Worm (Caenorhabditis elegans) whole organism, dauer: ENCODE data around the gene W07E6.5.
"Not testable (repeated sequence)": the region's sequence is repeated elsewhere in the genome, so short reads cannot be mapped to it uniquely, and the experiment has no call there.

Experiments
- unc-62 ChIP-seq: sonication (generic microtip); optimal IDR thresholded peaks from 2 replicates; lab custom pipeline; 2017; ENCODE audit warnings: missing biosample characterization, missing genetic modification reagents, missing genetic modification characterization

W07E6.5 gene

DNA sequence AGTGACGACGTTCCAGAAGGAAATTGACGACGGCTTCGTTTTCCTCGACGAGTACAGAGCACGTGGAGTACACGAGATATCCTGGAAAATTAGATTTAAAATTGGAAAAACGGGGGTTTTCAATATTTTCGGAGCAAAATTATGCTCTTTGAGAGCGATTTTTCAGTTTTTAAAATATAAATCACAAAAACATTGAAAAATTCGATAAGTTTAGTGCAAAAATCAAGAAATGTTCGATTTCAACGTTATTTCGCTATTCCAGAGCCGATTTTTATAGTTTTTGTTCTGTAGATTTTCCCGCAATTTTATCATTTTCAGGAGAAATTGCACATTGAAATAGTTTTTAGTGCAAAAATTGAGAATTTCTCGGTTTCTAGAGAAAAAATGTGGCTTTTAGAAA lies at the start of gene W07E6.5:
W07E6.5 (plus strand) TSS at position 301 of the 400 bp plus-strand sequence.
- no peak for TF ChIP-seq unc-62

DNA sequence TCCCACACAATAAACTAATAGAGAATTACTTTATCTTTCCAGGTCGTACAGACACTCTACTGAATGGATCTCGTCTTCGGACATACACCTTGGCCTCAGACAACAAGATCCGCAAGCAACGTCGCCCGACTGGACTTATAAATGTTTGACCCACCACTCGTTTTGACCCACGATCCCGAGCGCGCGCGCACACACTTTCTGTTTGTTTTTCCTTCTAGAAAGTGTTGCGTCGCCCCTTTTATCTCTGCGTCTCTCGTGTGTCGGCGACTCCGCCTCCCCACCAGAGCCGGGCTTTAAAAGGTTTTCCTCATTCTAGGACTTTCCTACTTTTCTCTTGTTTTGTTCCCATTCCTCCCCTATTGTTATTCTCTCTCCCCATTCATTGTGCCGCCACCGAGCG lies 36.0 kb upstream of the W07E6.5 start:
- TF ChIP-seq unc-62 = no peak

DNA sequence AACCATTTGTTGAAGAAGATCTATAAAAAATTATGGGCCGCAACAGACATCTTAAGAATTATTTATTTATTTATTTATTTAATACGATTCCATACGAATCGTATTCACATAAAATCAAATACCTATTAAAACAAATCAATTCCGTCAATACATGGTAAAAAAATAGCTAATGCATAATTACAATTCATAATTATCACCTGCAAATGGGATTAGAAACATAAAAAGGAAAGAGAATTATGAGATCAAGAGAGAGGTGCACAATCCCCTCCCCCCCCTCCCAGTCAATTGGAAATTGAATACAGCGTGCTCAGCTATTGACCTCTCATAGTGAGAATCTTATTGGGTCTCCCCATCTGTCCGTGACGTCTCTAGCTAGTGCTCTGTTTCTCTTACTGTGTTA lies 32.2 kb upstream of the W07E6.5 start, which contains the start of gene C24H12.1:
C24H12.1 (plus strand) TSS at position 301 of the 400 bp plus-strand sequence.
- TF ChIP-seq unc-62 = not testable (repeated sequence)

DNA sequence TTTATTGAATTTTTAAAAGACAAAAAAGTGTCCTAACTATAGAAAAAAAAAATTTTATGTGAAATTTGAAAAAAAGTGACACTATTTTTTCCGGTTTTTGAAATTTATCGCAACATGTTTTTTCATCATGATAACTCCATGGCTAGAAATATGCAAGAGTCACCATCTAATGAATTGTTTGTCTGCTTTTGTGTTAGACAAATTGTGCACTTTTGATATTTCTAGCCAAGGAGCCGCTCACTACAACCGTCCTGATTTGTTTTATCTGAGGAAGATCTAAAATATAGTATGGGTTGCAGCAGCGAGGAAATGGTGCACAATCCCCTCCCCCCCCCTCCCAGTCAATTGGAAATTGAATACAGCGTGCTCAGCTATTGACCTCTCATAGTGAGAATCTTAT lies 18.7 kb upstream of the W07E6.5 start, which contains the start of gene W10D9.1:
W10D9.1 (plus strand) TSS at position 301 of the 400 bp plus-strand sequence.
- TF ChIP-seq unc-62 = not testable (repeated sequence)

DNA sequence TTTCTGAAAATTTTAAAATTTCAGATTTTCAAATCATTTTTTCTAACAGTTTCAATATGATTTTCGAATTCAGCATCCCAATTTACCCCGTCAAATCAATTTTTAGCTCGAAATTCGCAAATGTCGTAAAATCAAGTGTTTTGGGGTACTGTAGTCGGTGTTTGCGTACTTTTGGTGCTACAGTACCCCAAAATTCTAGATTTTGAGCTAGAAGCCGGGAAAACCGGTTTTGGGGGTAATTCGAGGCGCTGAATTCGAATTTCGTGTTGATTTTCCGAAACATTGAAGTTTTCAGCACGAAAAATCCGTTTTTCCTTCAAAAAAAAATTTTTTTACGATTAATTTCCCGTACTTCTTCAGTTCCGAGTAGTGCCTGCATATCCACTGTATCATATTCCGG lies 16.9 kb upstream of the W07E6.5 start:
- no peak for TF ChIP-seq unc-62

DNA sequence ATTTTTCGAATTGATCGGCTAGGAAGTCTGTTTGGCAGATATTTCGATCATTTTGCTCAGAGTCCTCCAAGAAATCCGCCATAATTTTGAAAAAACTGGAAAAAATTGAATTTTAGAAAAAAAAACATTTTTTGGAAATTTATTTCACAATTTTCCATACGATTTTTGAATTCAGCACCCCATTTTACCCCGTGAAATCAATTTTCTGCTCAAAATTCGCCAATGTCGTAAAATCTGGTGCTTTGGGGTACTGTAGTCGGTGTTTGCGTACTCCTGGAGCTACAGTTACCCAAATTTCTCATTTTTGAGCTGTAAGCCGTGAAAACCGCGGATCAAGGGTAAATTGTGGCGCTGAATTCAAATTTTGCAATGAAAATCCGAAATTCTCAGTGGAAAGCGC lies 15.5 kb upstream of the W07E6.5 start, which contains the start of gene gvd-1:
gvd-1 (minus strand) TSS at position 101 of the 400 bp plus-strand sequence.
- TF ChIP-seq unc-62 = no peak

DNA sequence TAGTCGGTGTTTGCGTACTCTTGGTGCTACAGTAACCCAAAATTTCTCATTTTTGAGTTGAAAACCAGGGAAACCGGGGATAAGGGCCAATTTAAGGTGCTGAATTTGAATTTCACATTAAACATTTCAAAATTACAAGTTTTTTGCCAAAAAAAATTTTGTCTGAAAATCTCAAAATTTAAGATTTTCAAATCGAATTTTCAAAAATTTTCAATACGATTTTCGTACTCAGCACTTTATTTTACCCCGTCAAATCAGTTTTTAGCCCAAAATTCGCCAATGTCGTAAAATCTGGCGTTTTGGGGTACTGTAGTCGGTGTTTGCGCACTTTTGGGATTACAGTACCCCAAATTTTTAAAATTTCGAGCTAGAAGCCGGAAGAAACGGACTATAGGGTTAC lies 12.5 kb upstream of the W07E6.5 start, which contains the start of gene W10D9.3:
W10D9.3 (minus strand) TSS at position 101 of the 400 bp plus-strand sequence.
- no peak for TF ChIP-seq unc-62

DNA sequence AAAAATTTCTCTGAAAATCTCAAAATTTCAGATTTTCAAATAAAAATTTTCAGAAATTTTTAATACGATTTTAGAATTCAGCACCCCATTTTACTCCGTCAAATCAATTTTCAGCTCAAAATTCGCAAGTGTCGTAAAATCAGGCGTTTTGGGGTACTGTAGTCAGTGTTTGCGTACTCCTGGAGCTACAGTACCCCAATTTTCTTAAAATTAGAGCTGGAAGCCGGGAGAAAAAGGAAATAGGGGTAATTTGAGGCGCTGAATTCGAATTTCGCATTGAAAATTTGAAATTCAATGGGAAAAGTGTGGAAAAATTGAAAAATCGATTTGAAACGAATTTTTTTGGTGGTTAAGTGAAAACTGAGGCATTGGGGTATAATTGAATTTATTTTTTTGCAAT lies 12.0 kb upstream of the W07E6.5 start:
- TF ChIP-seq unc-62 = no peak

DNA sequence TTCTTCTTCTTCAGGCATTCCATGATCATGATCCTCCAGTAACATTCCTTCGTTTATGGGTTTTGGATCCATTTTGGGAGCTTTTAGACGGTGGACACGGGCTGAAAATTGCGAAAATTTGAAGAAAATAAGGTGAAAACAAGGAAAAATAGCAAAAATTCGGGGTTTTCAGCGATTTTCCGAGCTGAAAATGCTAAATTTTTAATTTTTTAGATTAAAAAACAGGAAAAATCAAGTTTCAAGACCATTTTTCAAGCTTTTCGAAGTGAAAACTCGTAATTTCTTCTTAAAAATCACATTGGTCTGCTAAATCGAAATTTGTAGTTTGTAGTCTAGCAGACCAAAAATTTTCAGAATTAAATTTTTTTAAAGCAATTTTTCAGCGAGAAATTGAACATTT lies 6.0 kb upstream of the W07E6.5 start, which contains the start of gene nfyb-1:
nfyb-1 (minus strand) TSS at position 101 of the 400 bp plus-strand sequence.
- TF ChIP-seq unc-62 = no peak

DNA sequence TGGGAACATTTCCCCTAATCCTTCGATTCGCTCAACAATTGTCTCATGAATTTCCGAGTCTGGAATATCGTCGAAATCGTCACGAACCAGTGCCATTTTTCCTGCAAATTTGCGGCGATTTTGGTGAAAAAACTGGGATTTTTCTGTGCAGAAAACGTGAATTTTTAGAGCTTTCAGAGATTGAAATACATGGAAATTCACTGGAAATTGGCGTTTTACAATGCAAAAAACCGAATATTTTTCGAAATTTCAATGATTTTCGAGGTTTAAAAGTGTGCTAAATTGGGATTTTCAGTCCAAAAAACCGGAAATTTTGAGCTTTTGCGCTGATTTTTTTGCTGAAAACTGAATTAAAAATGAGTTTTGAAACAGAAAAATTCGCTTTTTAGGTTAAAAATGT lies 2.9 kb upstream of the W07E6.5 start, which contains the start of gene tomm-22:
tomm-22 (minus strand) TSS at position 101 of the 400 bp plus-strand sequence.
- TF ChIP-seq unc-62 = no peak

DNA sequence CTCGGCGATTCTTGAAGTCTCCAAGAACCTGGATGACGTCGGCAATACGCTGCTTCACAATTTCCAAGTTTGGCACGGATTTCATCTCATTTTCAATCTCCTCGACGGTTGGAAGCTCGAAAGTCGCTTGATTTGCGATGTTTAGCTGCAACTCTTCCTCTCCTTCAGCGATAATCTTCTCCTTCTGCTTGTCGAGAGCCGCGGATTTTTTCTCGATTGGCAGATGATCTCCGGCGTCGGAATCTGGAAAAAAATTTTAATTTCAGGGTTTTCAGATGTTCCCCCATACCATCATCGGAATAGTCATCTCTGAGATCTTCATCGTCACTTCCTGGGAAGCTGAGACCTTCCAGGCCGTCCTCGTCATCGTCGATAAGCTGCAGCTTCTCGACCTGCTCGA lies 2.0 kb downstream of the W07E6.5 start:
- no peak for TF ChIP-seq unc-62

DNA sequence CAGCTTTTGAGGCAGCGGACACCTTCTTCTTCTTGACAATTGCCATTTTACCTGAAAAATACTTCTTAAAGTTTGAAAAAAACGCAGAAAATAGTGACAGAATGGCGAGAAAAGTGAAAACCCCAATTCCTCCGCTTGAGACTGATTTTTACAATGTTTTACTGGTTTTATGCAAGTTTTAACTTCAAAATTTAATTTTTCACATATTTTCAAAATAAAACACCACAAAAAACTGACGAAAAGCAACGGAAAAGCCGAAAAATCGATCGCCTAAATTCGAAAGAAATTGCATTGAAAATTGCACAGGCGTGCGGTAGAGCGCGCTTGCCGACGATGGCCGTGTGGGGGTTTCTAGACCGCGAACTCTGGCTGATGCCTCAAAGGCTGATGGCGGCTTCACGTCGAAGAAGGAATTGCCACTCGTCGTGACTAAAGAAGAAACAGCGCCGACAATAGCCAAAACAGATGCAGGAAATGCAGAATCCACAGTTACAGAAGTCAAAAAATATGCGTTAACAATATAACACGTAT lies 2.7 kb downstream of the W07E6.5 start, which contains the start of gene nsun-1:
nsun-1 (minus strand) TSS at position 51 of the 531 bp plus-strand sequence.
- no peak for TF ChIP-seq unc-62

DNA sequence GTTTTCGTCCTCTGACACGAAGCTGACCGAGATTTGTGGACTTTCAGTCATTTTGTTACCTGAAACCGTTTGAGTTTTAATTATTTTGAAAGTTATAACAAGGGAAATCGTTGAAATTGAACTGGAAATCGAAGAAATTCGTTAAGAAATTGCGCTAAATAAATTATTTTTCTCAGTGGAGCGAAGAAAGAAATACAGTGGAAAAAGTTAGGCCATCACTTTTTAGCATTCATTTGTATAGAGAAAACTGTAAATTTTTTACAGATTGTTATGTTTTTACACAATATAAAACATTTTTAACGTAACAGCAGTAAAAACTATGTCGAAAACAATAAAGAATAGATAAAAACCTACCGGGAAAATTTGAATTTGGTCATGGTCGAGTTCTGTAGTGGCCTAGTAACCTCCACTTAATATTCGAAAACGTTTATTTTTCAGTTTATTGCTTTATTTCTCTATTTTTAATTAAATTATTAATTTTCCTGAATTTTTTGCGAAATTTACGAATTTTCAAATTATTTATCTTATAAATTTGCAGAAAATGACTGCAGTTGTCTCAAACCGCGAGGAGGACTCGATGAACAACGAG lies 11.1 kb downstream of the W07E6.5 start, which contains the start of the genes gldi-1 and prp-21:
gldi-1 (minus strand) TSS at position 51 of the 589 bp plus-strand sequence.
prp-21 (plus strand) TSS at position 539 of the 589 bp plus-strand sequence.
- TF ChIP-seq unc-62 = no peak

DNA sequence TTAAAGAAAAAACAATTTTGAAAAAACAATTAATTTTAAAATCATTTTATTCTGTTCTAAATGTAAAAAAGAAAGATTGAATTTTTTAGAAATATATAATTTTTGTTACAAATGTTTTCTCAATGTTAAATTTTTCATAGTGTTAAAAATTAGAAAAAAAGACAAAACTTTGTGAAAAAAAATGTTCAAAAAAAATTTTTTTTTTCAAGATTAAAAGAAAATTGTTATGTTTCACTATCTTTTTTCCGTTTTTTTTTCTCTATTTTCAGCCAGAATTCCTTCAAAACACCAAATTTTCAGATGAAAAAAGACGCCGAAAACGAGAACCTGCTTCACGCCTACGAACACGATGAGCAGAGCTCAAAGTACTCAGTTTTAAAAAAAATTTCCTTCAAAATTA lies 21.8 kb downstream of the W07E6.5 start, which contains the start of gene sms-5:
sms-5 (plus strand) TSS at position 301 of the 400 bp plus-strand sequence.
- TF ChIP-seq unc-62 = no peak

DNA sequence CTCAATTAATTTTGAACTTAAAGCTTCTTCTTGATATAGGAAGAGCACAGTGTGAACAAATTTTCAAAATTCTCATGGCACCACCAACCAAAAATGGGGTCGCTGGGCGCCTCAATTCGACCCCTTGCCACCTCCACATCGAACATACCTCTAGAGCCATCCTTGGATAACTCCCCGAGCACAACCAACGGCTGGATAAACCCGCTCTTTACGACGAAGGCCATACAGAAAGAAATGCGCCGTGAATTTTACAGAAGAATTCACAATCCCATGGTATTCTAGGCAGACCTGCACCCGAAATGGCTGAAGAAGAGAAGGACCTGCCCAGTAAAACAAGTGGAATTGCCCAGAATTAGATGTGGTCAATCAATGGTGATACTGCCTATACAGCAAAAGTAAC lies 29.3 kb downstream of the W07E6.5 start:
- no peak for TF ChIP-seq unc-62

DNA sequence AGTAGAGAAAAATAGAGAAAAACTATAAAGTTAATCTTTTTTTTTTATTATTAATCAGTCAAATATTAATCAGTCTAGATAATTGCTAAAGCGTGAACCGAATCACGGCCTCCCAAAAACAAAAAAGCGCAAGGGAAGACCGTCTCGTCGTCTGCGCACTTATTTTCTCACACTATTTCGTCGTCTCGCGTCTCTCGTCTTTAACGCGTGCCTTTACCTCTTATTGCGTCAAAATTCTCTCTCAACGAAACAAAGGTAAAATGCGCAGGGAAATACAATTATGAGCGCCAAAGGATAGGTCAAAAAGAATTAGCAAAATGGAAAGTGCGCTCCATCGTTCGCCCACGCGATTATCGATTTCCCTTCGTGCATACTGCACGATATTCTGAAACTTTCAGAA lies 32.8 kb downstream of the W07E6.5 start:
- no peak for TF ChIP-seq unc-62

DNA sequence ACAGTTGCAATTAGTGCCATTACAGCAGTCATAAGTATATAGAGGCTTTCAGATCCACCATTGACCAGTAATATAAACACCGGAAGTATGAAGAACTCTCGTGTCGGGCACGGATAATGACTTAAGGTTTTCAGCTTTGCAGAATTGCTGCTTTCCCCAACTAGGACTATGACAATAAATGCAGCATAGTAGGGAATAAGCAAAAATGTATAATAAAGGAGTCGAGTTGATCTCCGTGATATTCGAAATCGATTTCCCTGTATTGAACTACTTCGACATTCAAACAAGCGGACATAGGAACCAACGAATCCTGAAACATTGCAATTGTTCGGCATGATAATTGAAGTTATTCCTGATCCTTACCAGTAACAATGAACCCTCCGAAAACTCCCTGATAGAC lies 35.3 kb downstream of the W07E6.5 start:
- no peak for TF ChIP-seq unc-62

DNA sequence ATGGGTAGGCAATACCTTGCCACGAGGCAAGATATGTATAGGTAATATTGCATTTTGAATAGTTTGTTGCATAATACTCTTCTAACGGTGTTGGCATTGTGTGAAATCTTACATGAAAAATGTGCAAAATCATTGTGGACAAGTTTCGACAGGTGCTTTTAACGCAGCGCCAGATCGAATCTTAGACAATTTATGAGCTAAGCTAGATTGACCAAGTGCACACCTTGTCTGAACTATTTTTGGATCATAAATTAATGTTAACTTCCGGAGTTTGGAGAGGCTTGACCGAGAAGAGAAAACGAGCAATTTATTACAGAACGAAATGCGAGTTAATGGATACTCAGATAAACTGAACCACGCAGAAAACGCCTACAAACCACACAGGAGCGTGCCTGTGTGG lies 35.9 kb downstream of the W07E6.5 start, which contains the start of gene srh-105:
srh-105 (minus strand) TSS at position 101 of the 400 bp plus-strand sequence.
- no peak for TF ChIP-seq unc-62
